Fruit fly (Drosophila melanogaster) whole organism, embryonic: ENCODE data around the gene ClpP.

Experiments
- Asciz ChIP-seq: fragments of 200-800 bp; sonication (Bioruptor generic); optimal IDR thresholded peaks from 2 replicates; lab custom pipeline; 2017; ENCODE audit warnings: missing biosample characterization, mild to moderate bottlenecking, missing genetic modification characterization, missing genetic modification reagents
- B-H2 ChIP-seq: fragments of 200-800 bp; sonication (Bioruptor generic); optimal IDR thresholded peaks from 2 replicates; lab custom pipeline; 2018; ENCODE audit warnings: missing biosample characterization, mild to moderate bottlenecking, missing genetic modification characterization
- CG10565 ChIP-seq: fragments of 200-800 bp; sonication (Bioruptor generic); optimal IDR thresholded peaks from 3 replicates; lab custom pipeline; 2016; ENCODE audit warnings: missing biosample characterization, mild to moderate bottlenecking, missing genetic modification characterization
- CG13296 ChIP-seq: fragments of 200-800 bp; sonication (Bioruptor generic); optimal IDR thresholded peaks from 3 replicates; lab custom pipeline; 2018; ENCODE audit warnings: missing biosample characterization, mild to moderate bottlenecking, missing genetic modification characterization
- CG13894 ChIP-seq: fragments of 200-800 bp; sonication (Bioruptor generic); optimal IDR thresholded peaks from 3 replicates; lab custom pipeline; 2018; ENCODE audit warnings: missing biosample characterization, mild to moderate bottlenecking, missing genetic modification characterization, moderate library complexity
- CG14710 ChIP-seq: fragments of 200-800 bp; sonication (Bioruptor generic); optimal IDR thresholded peaks from 3 replicates; lab custom pipeline; 2019; ENCODE audit warnings: missing biosample characterization, mild to moderate bottlenecking, missing genetic modification characterization, moderate library complexity
- CG14860 ChIP-seq: fragments of 200-800 bp; sonication (Bioruptor generic); IDR thresholded peaks from 3 replicates; pipeline ENCODE4 v1.3.6; 2022; ENCODE audit warnings: missing biosample characterization, missing genetic modification characterization; ENCODE audit not compliant: partially characterized antibody
- CG16815 ChIP-seq: fragments of 200-800 bp; sonication (Bioruptor generic); optimal IDR thresholded peaks from 3 replicates; lab custom pipeline; 2017; ENCODE audit warnings: missing biosample characterization, mild to moderate bottlenecking, missing genetic modification characterization
- CG17568 ChIP-seq: fragments of 200-800 bp; sonication (Bioruptor generic); optimal IDR thresholded peaks from 2 replicates; lab custom pipeline; 2018; ENCODE audit warnings: missing biosample characterization, mild to moderate bottlenecking, missing genetic modification characterization, moderate library complexity
- CG18011 ChIP-seq: fragments of 200-800 bp; sonication (Bioruptor generic); optimal IDR thresholded peaks from 2 replicates; lab custom pipeline; 2017; ENCODE audit warnings: missing biosample characterization, missing genetic modification characterization, mild to moderate bottlenecking, moderate library complexity, missing genotype
- CG2116 ChIP-seq: fragments of 200-800 bp; sonication (Bioruptor generic); optimal IDR thresholded peaks from 3 replicates; lab custom pipeline; 2018; ENCODE audit warnings: missing biosample characterization, mild to moderate bottlenecking, missing genetic modification characterization
- CG30020 ChIP-seq: fragments of 200-800 bp; optimal IDR thresholded peaks from 2 replicates; lab custom pipeline; 2019; ENCODE audit warnings: missing biosample characterization, mild to moderate bottlenecking, missing genetic modification characterization, moderate library complexity
- CG3065 ChIP-seq: fragments of 200-800 bp; sonication (Bioruptor generic); optimal IDR thresholded peaks from 2 replicates; lab custom pipeline; 2016; ENCODE audit warnings: missing biosample characterization, missing genetic modification characterization
- CG4617 ChIP-seq: fragments of 200-800 bp; sonication (Bioruptor generic); optimal IDR thresholded peaks from 3 replicates; lab custom pipeline; 2016; ENCODE audit warnings: missing biosample characterization, missing genetic modification characterization, borderline replicate concordance
- CG5953 ChIP-seq: fragments of 200-800 bp; sonication (Bioruptor generic); IDR thresholded peaks from 2 replicates; pipeline ENCODE4 v1.3.6; 2022; ENCODE audit warnings: missing biosample characterization, missing genetic modification characterization
- CG7928 ChIP-seq: fragments of 200-800 bp; sonication (Bioruptor generic); optimal IDR thresholded peaks from 2 replicates; lab custom pipeline; 2017; ENCODE audit warnings: missing biosample characterization, mild to moderate bottlenecking, missing genetic modification characterization
- CG8281 ChIP-seq: fragments of 200-800 bp; sonication (Bioruptor generic); optimal IDR thresholded peaks from 2 replicates; lab custom pipeline; 2018; ENCODE audit warnings: missing biosample characterization, mild to moderate bottlenecking, missing genetic modification characterization, moderate library complexity
- CG8388 ChIP-seq: fragments of 200-800 bp; sonication (Bioruptor generic); optimal IDR thresholded peaks from 2 replicates; lab custom pipeline; 2019; ENCODE audit warnings: missing biosample characterization, mild to moderate bottlenecking, missing genetic modification characterization, moderate library complexity
- CG8924 ChIP-seq: fragments of 200-800 bp; optimal IDR thresholded peaks from 3 replicates; lab custom pipeline; 2019; ENCODE audit warnings: missing biosample characterization, mild to moderate bottlenecking, missing genetic modification characterization, moderate library complexity
- CoRest ChIP-seq: fragments of 200-800 bp; sonication (Bioruptor generic); optimal IDR thresholded peaks from 3 replicates; lab custom pipeline; 2018; ENCODE audit warnings: missing biosample characterization, mild to moderate bottlenecking, missing genetic modification characterization, moderate library complexity
- D19B ChIP-seq: fragments of 200-800 bp; sonication (Bioruptor generic); optimal IDR thresholded peaks from 2 replicates; lab custom pipeline; 2017; ENCODE audit warnings: missing biosample characterization, mild to moderate bottlenecking, missing genetic modification characterization
- Dek ChIP-seq: fragments of 200-800 bp; sonication (Bioruptor generic); optimal IDR thresholded peaks from 3 replicates; lab custom pipeline; 2019; ENCODE audit warnings: missing biosample characterization, mild to moderate bottlenecking, missing genetic modification characterization, moderate library complexity
- HLH3B ChIP-seq: fragments of 200-800 bp; sonication (Bioruptor generic); IDR thresholded peaks from 2 replicates; pipeline ENCODE4 v1.3.6; 2022; ENCODE audit warnings: missing biosample characterization, missing genetic modification characterization
- Hr3 ChIP-seq: fragments of 200-800 bp; sonication (Bioruptor generic); optimal IDR thresholded peaks from 3 replicates; lab custom pipeline; 2016; ENCODE audit warnings: missing biosample characterization, missing genetic modification characterization
- Lhr ChIP-seq: fragments of 200-800 bp; sonication (Bioruptor generic); optimal IDR thresholded peaks from 3 replicates; lab custom pipeline; 2017; ENCODE audit warnings: mild to moderate bottlenecking, missing biosample characterization, missing genetic modification reagents, missing genetic modification characterization
- Lim3 ChIP-seq: fragments of 200-800 bp; sonication (Bioruptor generic); IDR thresholded peaks from 2 replicates; pipeline ENCODE4 v1.3.6; 2022; ENCODE audit warnings: missing biosample characterization, missing genetic modification characterization
- MBD-R2 ChIP-seq: fragments of 200-800 bp; sonication (Bioruptor generic); IDR thresholded peaks from 2 replicates; pipeline ENCODE4 v1.3.6; 2022; ENCODE audit warnings: missing biosample characterization, missing genetic modification characterization
- Med ChIP-seq: fragments of 200-800 bp; sonication (Bioruptor generic); peaks from one replicate; lab custom pipeline; 2016; ENCODE audit warnings: missing biosample characterization, missing genetic modification characterization, mild to moderate bottlenecking, inconsistent platforms, moderate library complexity
- Nf-YC ChIP-seq: fragments of 200-800 bp; optimal IDR thresholded peaks from 3 replicates; lab custom pipeline; 2019; ENCODE audit warnings: missing biosample characterization, mild to moderate bottlenecking, missing genetic modification characterization, moderate library complexity
- Optix ChIP-seq: fragments of 200-800 bp; sonication (Bioruptor generic); IDR thresholded peaks from 3 replicates; pipeline ENCODE4 v1.3.6; 2022; ENCODE audit warnings: missing biosample characterization, missing genetic modification characterization
- Poxn ChIP-seq: fragments of 200-800 bp; sonication (Bioruptor generic); IDR thresholded peaks from 2 replicates; pipeline ENCODE4 v1.3.6; 2022; ENCODE audit warnings: missing biosample characterization, missing genetic modification characterization
- Sin3A ChIP-seq: fragments of >200 bp; optimal IDR thresholded peaks from 2 replicates; lab custom pipeline; 2018
- Sox100B ChIP-seq: fragments of 200-800 bp; sonication (Bioruptor generic); optimal IDR thresholded peaks from 3 replicates; lab custom pipeline; 2018; ENCODE audit warnings: missing biosample characterization, mild to moderate bottlenecking, missing genetic modification characterization
- Spps ChIP-seq: fragments of 200-800 bp; sonication (Bioruptor generic); optimal IDR thresholded peaks from 2 replicates; lab custom pipeline; 2018; ENCODE audit warnings: missing biosample characterization, mild to moderate bottlenecking, missing genetic modification characterization
- Sry-δ ChIP-seq: fragments of 200-800 bp; sonication (Bioruptor generic); optimal IDR thresholded peaks from 2 replicates; lab custom pipeline; 2016; ENCODE audit warnings: missing biosample characterization, missing genetic modification characterization
- Ssrp ChIP-seq: fragments of 200-800 bp; sonication (Bioruptor generic); optimal IDR thresholded peaks from 2 replicates; lab custom pipeline; 2018; ENCODE audit warnings: missing biosample characterization, mild to moderate bottlenecking, missing genetic modification characterization, moderate library complexity
- TFAM ChIP-seq: fragments of 200-800 bp; sonication (Bioruptor generic); optimal IDR thresholded peaks from 2 replicates; lab custom pipeline; 2017; ENCODE audit warnings: missing biosample characterization, missing genetic modification characterization, inconsistent platforms
- YL-1 ChIP-seq: fragments of 200-800 bp; sonication (Bioruptor generic); optimal IDR thresholded peaks from 3 replicates; lab custom pipeline; 2017; ENCODE audit warnings: missing biosample characterization, mild to moderate bottlenecking, missing genetic modification characterization
- ato ChIP-seq: fragments of 200-800 bp; sonication (Bioruptor generic); IDR thresholded peaks from 2 replicates; pipeline ENCODE4 v1.3.6; 2022; ENCODE audit warnings: missing biosample characterization, missing genetic modification characterization; ENCODE audit not compliant: partially characterized antibody
- az2 ChIP-seq: fragments of 200-800 bp; sonication (Bioruptor generic); optimal IDR thresholded peaks from 3 replicates; lab custom pipeline; 2016; ENCODE audit warnings: missing biosample characterization, missing genetic modification characterization
- ci ChIP-seq: fragments of 200-800 bp; sonication (Bioruptor generic); IDR thresholded peaks from 3 replicates; pipeline ENCODE4 v1.3.6; 2022; ENCODE audit warnings: missing biosample characterization, missing genetic modification characterization
- disco-r ChIP-seq: fragments of 200-800 bp; sonication (Bioruptor generic); optimal IDR thresholded peaks from 2 replicates; lab custom pipeline; 2016; ENCODE audit warnings: missing biosample characterization, missing genetic modification characterization
- emc ChIP-seq: fragments of 200-800 bp; sonication (Bioruptor generic); optimal IDR thresholded peaks from 2 replicates; lab custom pipeline; 2016; ENCODE audit warnings: missing biosample characterization, missing genetic modification characterization
- mirr ChIP-seq: fragments of 200-800 bp; sonication (Bioruptor generic); optimal IDR thresholded peaks from 3 replicates; lab custom pipeline; 2018; ENCODE audit warnings: missing biosample characterization, mild to moderate bottlenecking, missing genetic modification characterization
- p53 ChIP-seq: fragments of 200-800 bp; sonication (Bioruptor generic); optimal IDR thresholded peaks from 2 replicates; lab custom pipeline; 2016; ENCODE audit warnings: missing biosample characterization, missing genetic modification characterization
- row ChIP-seq: fragments of 200-800 bp; sonication (Bioruptor generic); IDR thresholded peaks from 3 replicates; pipeline ENCODE4 v1.3.6; 2022; ENCODE audit warnings: missing biosample characterization, missing genetic modification characterization
- sens ChIP-seq: fragments of 200-800 bp; sonication (Bioruptor generic); peaks from one replicate; lab custom pipeline; 2016; ENCODE audit warnings: missing biosample characterization, missing genetic modification characterization
- slou ChIP-seq: fragments of 200-800 bp; sonication (Bioruptor generic); optimal IDR thresholded peaks from 3 replicates; lab custom pipeline; 2016; ENCODE audit warnings: missing biosample characterization, missing genetic modification characterization
- sna ChIP-seq: fragments of 200-800 bp; sonication (Bioruptor generic); IDR thresholded peaks from 2 replicates; pipeline ENCODE4 v1.3.6; 2022; ENCODE audit warnings: missing biosample characterization, missing genetic modification characterization; ENCODE audit not compliant: partially characterized antibody
- stwl ChIP-seq: fragments of 200-800 bp; sonication (Bioruptor generic); optimal IDR thresholded peaks from 3 replicates; lab custom pipeline; 2018; ENCODE audit warnings: missing biosample characterization, mild to moderate bottlenecking, missing genetic modification characterization, moderate library complexity
- trem ChIP-seq: fragments of 200-800 bp; optimal IDR thresholded peaks from 3 replicates; lab custom pipeline; 2019; ENCODE audit warnings: missing biosample characterization, mild to moderate bottlenecking, missing genetic modification characterization, moderate library complexity
- zen ChIP-seq: fragments of 200-800 bp; sonication (Bioruptor generic); optimal IDR thresholded peaks from 3 replicates; lab custom pipeline; 2018; ENCODE audit warnings: missing biosample characterization, mild to moderate bottlenecking, missing genetic modification characterization, moderate library complexity

ClpP gene

dm6 chr2L:10364229-10364628 lies 7.6 kb downstream of the ClpP start, which contains the start of gene lft (continued):
- TF ChIP-seq MBD-R2 (GFP tag; lab: Robert Waterston, UW) (0 out of 2 replicates have a peak, but pooled peaks have one; percentile 30), Ssrp (tag; lab: Kevin White, UChicago) (no peak), Nf-YC (tag; lab: Kevin White, UChicago) (peak; percentile 3), ato (GFP tag; lab: Robert Waterston, UW) (no peak), slou (no peak), Sry-δ (GFP tag; lab: Kevin White, UChicago) (peak; percentile 36), stwl (tag; lab: Kevin White, UChicago) (peak; percentile 7), CG16815 (GFP tag; lab: Kevin White, UChicago) (no peak), Sin3A (lab: Kevin White, UChicago) (no peak), CG18011 (peak; percentile 81), YL-1 (GFP tag; lab: Kevin White, UChicago) (peak; percentile 32), CG4617 (GFP tag; lab: Kevin White, UChicago) (peak; percentile 8), CG8924 (tag; lab: Kevin White, UChicago) (peak; percentile 31), ci (0 out of 3 replicates have a peak, but pooled peaks have one; percentile 24), Asciz (GFP tag; lab: Kevin White, UChicago) (no peak), CG14710 (tag; lab: Kevin White, UChicago) (peak; percentile 3), CG10565 (GFP tag; lab: Kevin White, UChicago) (no peak), Med (peak; percentile 73), mirr (GFP tag; lab: Kevin White, UChicago) (no peak), row (GFP tag; lab: Robert Waterston, UW) (peak; percentile 55; the same call in 2 of the 3 replicates), trem (tag; lab: Kevin White, UChicago) (peak; percentile 42), CoRest (tag; lab: Kevin White, UChicago) (peak; percentile 8), CG8281 (tag; lab: Kevin White, UChicago) (no peak), CG5953 (GFP tag; lab: Robert Waterston, UW) (no peak), Lim3 (GFP tag; lab: Robert Waterston, UW) (no peak), CG2116 (peak; percentile 16), sens (GFP tag; lab: Kevin White, UChicago) (peak; percentile 30), Spps (tag; lab: Kevin White, UChicago) (no peak), CG3065 (GFP tag; lab: Kevin White, UChicago) (no peak), CG30020 (tag; lab: Kevin White, UChicago) (peak; percentile 80), CG7928 (no peak), p53 (no peak)
- TF ChIP-seq, all 482 proteins: peak for 26

dm6 chr2L:10366525-10366924 lies 9.9 kb downstream of the ClpP start, which contains the start of gene CG5056:
Gene CG5056 (plus strand): TSS chr2L:10366692.
- TF ChIP-seq CG13296 (GFP tag; lab: Kevin White, UChicago) (no peak), B-H2 (no peak), CG13894 (tag; lab: Kevin White, UChicago) (no peak), Poxn (GFP tag; lab: Robert Waterston, UW) (no peak), D19B (GFP tag; lab: Kevin White, UChicago) (no peak), Optix (GFP tag; lab: Robert Waterston, UW) (no peak), CG17568 (GFP tag; lab: Kevin White, UChicago) (no peak), CG8388 (no peak), emc (GFP tag; lab: Kevin White, UChicago) (no peak), Lhr (GFP tag; lab: Kevin White, UChicago) (peak; percentile 54), Dek (tag; lab: Kevin White, UChicago) (no peak), az2 (GFP tag; lab: Kevin White, UChicago) (no peak), Hr3 (no peak), sna (GFP tag; lab: Robert Waterston, UW) (no peak), TFAM (no peak), HLH3B (no peak), CG14860 (GFP tag; lab: Robert Waterston, UW) (no peak), disco-r (GFP tag; lab: Kevin White, UChicago) (no peak), zen (tag; lab: Kevin White, UChicago) (peak; percentile 41), Sox100B (GFP tag; lab: Kevin White, UChicago) (no peak)
